ENCODE assay signal across 6 worm cellular contexts in genomic region chrII:5749733-5750238, ce11.
TF ChIP-seq lines count a peak whose summit lies in the region.

Gene ifb-2 (plus strand): TSS chrII:5750188.

TF ChIP-seq in whole organism, L1 larva, 84 proteins besides CTCF, POLR2A, EP300 and RAD21:
- TF ChIP-seq lin-35 (GFP tag; optimal IDR thresholded peaks at IDR 0.05; lab: Kevin White, UChicago) (peak in 1 of 2 experiments; percentile 15), elt-2 (tag; optimal IDR thresholded peaks at IDR 0.05; lab: Kevin White, UChicago) (peak; percentile 90), nhr-84 (tag; optimal IDR thresholded peaks at IDR 0.05; lab: Kevin White, UChicago) (no peak)

TF ChIP-seq in whole organism, L2 larva, 48 proteins besides CTCF, POLR2A, EP300 and RAD21:
- TF ChIP-seq nhr-25 (tag; optimal IDR thresholded peaks at IDR 0.05; lab: Kevin White, UChicago) (no peak), snpc-4 (tag; optimal IDR thresholded peaks at IDR 0.05; lab: Kevin White, UChicago) (no peak), ztf-1 (GFP tag; conservative IDR thresholded peaks at IDR 0.05; lab: Robert Waterston, UW) (no peak), crh-2 (tag; optimal IDR thresholded peaks at IDR 0.05; lab: Kevin White, UChicago) (peak; percentile 36), sma-3 (GFP tag; optimal IDR thresholded peaks at IDR 0.05; lab: Kevin White, UChicago) (no peak), ztf-4 (tag; optimal IDR thresholded peaks at IDR 0.05; lab: Kevin White, UChicago) (no peak), fos-1 (tag; optimal IDR thresholded peaks at IDR 0.05; lab: Kevin White, UChicago) (peak; percentile 81), skn-1 (tag; optimal IDR thresholded peaks at IDR 0.05; lab: Kevin White, UChicago) (no peak), dmd-4 (tag; optimal IDR thresholded peaks at IDR 0.05; lab: Kevin White, UChicago) (no peak), elt-1 (tag; optimal IDR thresholded peaks at IDR 0.05; lab: Kevin White, UChicago) (no peak)

TF ChIP-seq in whole organism, L3 larva, 47 proteins besides CTCF, POLR2A, EP300 and RAD21:
- peak; percentile 90 for TF ChIP-seq pqm-1 (tag; optimal IDR thresholded peaks at IDR 0.05; lab: Kevin White, UChicago)
- no peak for TF ChIP-seq egl-5 (tag; optimal IDR thresholded peaks at IDR 0.05; lab: Kevin White, UChicago)
- peak; percentile 96 for TF ChIP-seq elt-2 (tag; optimal IDR thresholded peaks at IDR 0.05; lab: Kevin White, UChicago)

TF ChIP-seq in whole organism, L4 larva, 104 proteins besides CTCF, POLR2A, EP300 and RAD21:
- TF ChIP-seq dve-1 (tag; optimal IDR thresholded peaks at IDR 0.05; lab: Kevin White, UChicago; ENCODE audit: insufficient read depth) (peak; percentile 44), dmd-6 (GFP tag; IDR thresholded peaks at IDR 0.05; lab: Robert Waterston, UW) (peak; percentile 65), D1046.2 (GFP tag; IDR thresholded peaks at IDR 0.05; lab: Robert Waterston, UW) (no peak), nhr-25 (tag; optimal IDR thresholded peaks at IDR 0.05; lab: Kevin White, UChicago; ENCODE audit: borderline replicate concordance, insufficient read depth) (no peak), snpc-1.2 (GFP tag; IDR thresholded peaks at IDR 0.05; lab: Robert Waterston, UW) (no peak), nhr-77 (tag; optimal IDR thresholded peaks at IDR 0.05; lab: Kevin White, UChicago) (peak; percentile 23), php-3 (GFP tag; IDR thresholded peaks at IDR 0.05; lab: Robert Waterston, UW) (no peak), daf-16 (GFP tag; optimal IDR thresholded peaks at IDR 0.05; lab: Kevin White, UChicago) (no peak), daf-16 (tag; optimal IDR thresholded peaks at IDR 0.05; lab: Kevin White, UChicago) (peak; percentile 44), nhr-41 (GFP tag; IDR thresholded peaks at IDR 0.05; lab: Robert Waterston, UW) (0 out of 2 replicates have a peak, but pooled peaks have one; percentile 48), egl-27 (tag; optimal IDR thresholded peaks at IDR 0.05; lab: Kevin White, UChicago) (no peak), spr-3 (GFP tag; optimal IDR thresholded peaks at IDR 0.05; lab: Kevin White, UChicago) (no peak), nhr-6 (tag; optimal IDR thresholded peaks at IDR 0.05; lab: Kevin White, UChicago) (peak; percentile 25), vab-7 (GFP tag; IDR thresholded peaks at IDR 0.05; lab: Robert Waterston, UW) (no peak), hlh-11 (tag; optimal IDR thresholded peaks at IDR 0.05; lab: Kevin White, UChicago) (peak; percentile 62), jun-1 (tag; optimal IDR thresholded peaks at IDR 0.05; lab: Kevin White, UChicago) (no peak), fkh-10 (GFP tag; optimal IDR thresholded peaks at IDR 0.05; lab: Kevin White, UChicago) (no peak), pqm-1 (tag; optimal IDR thresholded peaks at IDR 0.05; lab: Kevin White, UChicago) (peak; percentile 94), nhr-28 (tag; optimal IDR thresholded peaks at IDR 0.05; lab: Kevin White, UChicago) (peak; percentile 80)

TF ChIP-seq in whole organism, late embryonic, 69 proteins besides CTCF, POLR2A, EP300 and RAD21:
- TF ChIP-seq elt-2 (tag; optimal IDR thresholded peaks at IDR 0.05; lab: Kevin White, UChicago) (peak; percentile 92), gmeb-2 (tag; optimal IDR thresholded peaks at IDR 0.05; lab: Kevin White, UChicago) (no peak), ceh-2 (tag; optimal IDR thresholded peaks at IDR 0.05; lab: Kevin White, UChicago) (no peak)

TF ChIP-seq in whole organism, young adult, 124 proteins besides CTCF, POLR2A, EP300 and RAD21:
- TF ChIP-seq unc-130 (GFP tag; optimal IDR thresholded peaks at IDR 0.05; lab: Kevin White, UChicago), result no peak
- no peak for TF ChIP-seq ztf-22 (GFP tag; optimal IDR thresholded peaks at IDR 0.05; lab: Kevin White, UChicago)
- TF ChIP-seq dox-1 (GFP tag; IDR thresholded peaks at IDR 0.05; lab: Robert Waterston, UW), result 0 out of 2 replicates have a peak, but pooled peaks have one; percentile 15
- TF ChIP-seq repo-1 (tag; optimal IDR thresholded peaks at IDR 0.05; lab: Kevin White, UChicago), result no peak
- TF ChIP-seq nhr-80 (tag; optimal IDR thresholded peaks at IDR 0.05; lab: Kevin White, UChicago), result peak; percentile 92
TF ChIP-seq in whole organism, young adult: peak in this region for 2.
